Worm (Caenorhabditis elegans): ENCODE data around the gene bgnt-1.2.

ce11 chrV:2103118-2103517, 15.4 kb downstream of the bgnt-1.2 start, which contains the start of gene F36F12.1:
- TF ChIP-seq jun-1 (tag; optimal IDR thresholded peaks at IDR 0.05): no peak
- TF ChIP-seq hmg-1.1 (GFP tag; IDR thresholded peaks at IDR 0.05): no peak
- TF ChIP-seq nhr-25 (tag; optimal IDR thresholded peaks at IDR 0.05; ENCODE audit: borderline replicate concordance, insufficient read depth): no peak
- TF ChIP-seq dpl-1 (GFP tag; optimal IDR thresholded peaks at IDR 0.05): no peak
- TF ChIP-seq aly-2 (tag; optimal IDR thresholded peaks at IDR 0.05): no peak
- TF ChIP-seq skn-1 (tag; optimal IDR thresholded peaks at IDR 0.05): no peak
- no peak for TF ChIP-seq nhr-28 (tag; optimal IDR thresholded peaks at IDR 0.05)
- no peak for TF ChIP-seq nhr-77 (tag; optimal IDR thresholded peaks at IDR 0.05)
- no peak for TF ChIP-seq nhr-10 (tag; optimal IDR thresholded peaks at IDR 0.05)
- TF ChIP-seq F26F4.8 (GFP tag; conservative IDR thresholded peaks at IDR 0.05): no peak

Measured in whole organism, L4 larva.